Fruit fly (Drosophila melanogaster) whole organism, prepupa: Measurements from ENCODE around the gene CG6678.

Source experiments
- CG11294 ChIP-seq: fragments of 200-800 bp; sonication (Bioruptor generic); IDR thresholded peaks from 2 replicates; pipeline ENCODE4 v1.3.6; 2022; ENCODE audit warnings: missing biosample characterization, missing genetic modification characterization
- CG11762 ChIP-seq: fragments of 200-800 bp; sonication (Bioruptor generic); optimal IDR thresholded peaks from 3 replicates; lab custom pipeline; 2016; ENCODE audit warnings: missing biosample characterization, missing genetic modification characterization; ENCODE audit not compliant: insufficient read depth
- CG11902 ChIP-seq: fragments of 200-800 bp; sonication (Bioruptor generic); optimal IDR thresholded peaks from 3 replicates; lab custom pipeline; 2016; ENCODE audit warnings: missing biosample characterization, missing genetic modification characterization
- CG31627 ChIP-seq: fragments of 200-800 bp; sonication (Bioruptor generic); optimal IDR thresholded peaks from 3 replicates; lab custom pipeline; 2016; ENCODE audit warnings: missing biosample characterization, missing genetic modification characterization
- CG32006 ChIP-seq: fragments of 200-800 bp; sonication (Bioruptor generic); optimal IDR thresholded peaks from 3 replicates; lab custom pipeline; 2017; ENCODE audit warnings: missing biosample characterization, mild to moderate bottlenecking, missing genetic modification characterization
- CG34406 ChIP-seq: fragments of 200-800 bp; sonication (Bioruptor generic); optimal IDR thresholded peaks from 3 replicates; lab custom pipeline; 2016; ENCODE audit warnings: missing biosample characterization, missing genetic modification characterization
- CG3919 ChIP-seq: fragments of 200-800 bp; sonication (Bioruptor generic); optimal IDR thresholded peaks from 3 replicates; lab custom pipeline; 2016; ENCODE audit warnings: missing biosample characterization, missing genetic modification characterization
- CG6854 ChIP-seq: fragments of 200-800 bp; sonication (Bioruptor generic); optimal IDR thresholded peaks from 2 replicates; lab custom pipeline; 2017; ENCODE audit warnings: missing biosample characterization, mild to moderate bottlenecking, missing genetic modification characterization
- CG7368 ChIP-seq: fragments of 200-800 bp; sonication (Bioruptor generic); optimal IDR thresholded peaks from 3 replicates; lab custom pipeline; 2016; ENCODE audit warnings: missing biosample characterization, missing genetic modification characterization
- CG8119 ChIP-seq: fragments of 200-800 bp; sonication (Bioruptor generic); IDR thresholded peaks from 3 replicates; pipeline ENCODE4 v1.3.6; 2022; ENCODE audit warnings: missing biosample characterization, missing genetic modification characterization
- CG8632 ChIP-seq: fragments of 200-800 bp; sonication (Bioruptor generic); optimal IDR thresholded peaks from 3 replicates; lab custom pipeline; 2016; ENCODE audit warnings: missing biosample characterization, missing genetic modification characterization
- CG9139 ChIP-seq: fragments of 200-800 bp; sonication (Bioruptor generic); optimal IDR thresholded peaks from 3 replicates; lab custom pipeline; 2017; ENCODE audit warnings: missing biosample characterization, mild to moderate bottlenecking, missing genetic modification characterization
- Eip75B ChIP-seq: fragments of 200-800 bp; sonication (Bioruptor generic); optimal IDR thresholded peaks from 3 replicates; lab custom pipeline; 2016; ENCODE audit warnings: missing biosample characterization, missing genetic modification characterization
- Eip78C ChIP-seq: fragments of 200-800 bp; sonication (Bioruptor generic); peaks from one replicate; lab custom pipeline; 2016; ENCODE audit warnings: missing biosample characterization, missing genetic modification characterization
- Eip93F ChIP-seq: fragments of 200-800 bp; sonication (Bioruptor generic); optimal IDR thresholded peaks from 2 replicates; lab custom pipeline; 2016; ENCODE audit warnings: missing biosample characterization, mild to moderate bottlenecking, missing genetic modification characterization
- Ets21C ChIP-seq: fragments of 200-800 bp; sonication (Bioruptor generic); optimal IDR thresholded peaks from 3 replicates; lab custom pipeline; 2016; ENCODE audit warnings: missing biosample characterization, missing genetic modification characterization
- Ets96B ChIP-seq: fragments of 200-800 bp; optimal IDR thresholded peaks from 2 replicates; lab custom pipeline; 2019; ENCODE audit warnings: missing biosample characterization, mild to moderate bottlenecking, missing genetic modification characterization, moderate library complexity
- Gug ChIP-seq: fragments of 200-800 bp; sonication (Bioruptor generic); IDR thresholded peaks from 2 replicates; pipeline ENCODE4 v1.3.6; 2022; ENCODE audit warnings: missing biosample characterization, missing genetic modification characterization
- Hr38 ChIP-seq: sonication (Bioruptor generic); optimal IDR thresholded peaks from 2 replicates; lab custom pipeline; 2016; ENCODE audit warnings: missing biosample characterization, missing genetic modification characterization
- Hr39 ChIP-seq: fragments of 200-800 bp; sonication (Bioruptor generic); optimal IDR thresholded peaks from 2 replicates; lab custom pipeline; 2016; ENCODE audit warnings: missing biosample characterization, missing genetic modification characterization
- Hr4 ChIP-seq: fragments of 200-800 bp; sonication (Bioruptor generic); optimal IDR thresholded peaks from 3 replicates; lab custom pipeline; 2016; ENCODE audit warnings: missing biosample characterization, missing genetic modification characterization
- Lpt ChIP-seq: fragments of 200-800 bp; sonication (Bioruptor generic); optimal IDR thresholded peaks from 3 replicates; lab custom pipeline; 2016; ENCODE audit warnings: missing biosample characterization, missing genetic modification characterization
- Met ChIP-seq: fragments of 200-800 bp; sonication (Bioruptor generic); optimal IDR thresholded peaks from 3 replicates; lab custom pipeline; 2016; ENCODE audit warnings: missing biosample characterization, missing genetic modification characterization
- Smox ChIP-seq: fragments of 200-800 bp; sonication (Bioruptor generic); optimal IDR thresholded peaks from 3 replicates; lab custom pipeline; 2016; ENCODE audit warnings: missing biosample characterization, missing genetic modification characterization
- Sox14 ChIP-seq: fragments of 200-800 bp; sonication (Bioruptor generic); optimal IDR thresholded peaks from 3 replicates; lab custom pipeline; 2016; ENCODE audit warnings: missing biosample characterization, missing genetic modification characterization
- achi ChIP-seq: fragments of 200-800 bp; sonication (Bioruptor generic); optimal IDR thresholded peaks from 3 replicates; lab custom pipeline; 2016; ENCODE audit warnings: missing biosample characterization, missing genetic modification characterization
- acj6 ChIP-seq: fragments of 200-800 bp; sonication (Bioruptor generic); optimal IDR thresholded peaks from 3 replicates; lab custom pipeline; 2016; ENCODE audit warnings: missing biosample characterization, missing genetic modification characterization
- dsx ChIP-seq: fragments of 200-800 bp; optimal IDR thresholded peaks from 3 replicates; lab custom pipeline; 2019; ENCODE audit warnings: missing biosample characterization, mild to moderate bottlenecking, missing genetic modification characterization, moderate library complexity; ENCODE audit not compliant: poor library complexity, severe bottlenecking
- eg ChIP-seq: fragments of 200-800 bp; sonication (Bioruptor generic); IDR thresholded peaks from 3 replicates; pipeline ENCODE4 v1.3.6; 2022; ENCODE audit warnings: missing biosample characterization, missing genetic modification characterization
- esn ChIP-seq: fragments of 200-800 bp; sonication (Bioruptor generic); optimal IDR thresholded peaks from 2 replicates; lab custom pipeline; 2016; ENCODE audit warnings: missing biosample characterization, mild to moderate bottlenecking, missing genetic modification characterization, moderate library complexity
- fd85E ChIP-seq: fragments of 200-800 bp; sonication (Bioruptor generic); optimal IDR thresholded peaks from 3 replicates; lab custom pipeline; 2016; ENCODE audit warnings: missing biosample characterization, missing genetic modification characterization
- lz ChIP-seq: fragments of 200-800 bp; sonication (Bioruptor generic); optimal IDR thresholded peaks from 3 replicates; lab custom pipeline; 2016; ENCODE audit warnings: missing biosample characterization, missing genetic modification characterization
- net ChIP-seq: fragments of 200-800 bp; sonication (Bioruptor generic); optimal IDR thresholded peaks from 3 replicates; lab custom pipeline; 2016; ENCODE audit warnings: missing biosample characterization, missing genetic modification characterization
- pdm3 ChIP-seq: fragments of 200-800 bp; sonication (Bioruptor generic); optimal IDR thresholded peaks from 3 replicates; lab custom pipeline; 2016; ENCODE audit warnings: missing biosample characterization, missing genetic modification characterization
- salr ChIP-seq, 2 experiments: fragments of 200-800 bp; sonication (Bioruptor generic); optimal IDR thresholded peaks; 3 replicates each; lab custom pipeline; 2016 to 2018; ENCODE audit warnings: missing biosample characterization in 2 of 2, missing genetic modification characterization in 2 of 2, mild to moderate bottlenecking in 1 of 2
- spab ChIP-seq: fragments of 200-800 bp; sonication (Bioruptor generic); optimal IDR thresholded peaks from 2 replicates; lab custom pipeline; 2017; ENCODE audit warnings: missing biosample characterization, mild to moderate bottlenecking, missing genetic modification characterization, missing genetic modification reagents
- svp ChIP-seq: fragments of 200-800 bp; sonication (Bioruptor generic); peaks from one replicate; lab custom pipeline; 2016; ENCODE audit warnings: missing biosample characterization, missing genetic modification characterization

The CG6678 gene

DNA sequence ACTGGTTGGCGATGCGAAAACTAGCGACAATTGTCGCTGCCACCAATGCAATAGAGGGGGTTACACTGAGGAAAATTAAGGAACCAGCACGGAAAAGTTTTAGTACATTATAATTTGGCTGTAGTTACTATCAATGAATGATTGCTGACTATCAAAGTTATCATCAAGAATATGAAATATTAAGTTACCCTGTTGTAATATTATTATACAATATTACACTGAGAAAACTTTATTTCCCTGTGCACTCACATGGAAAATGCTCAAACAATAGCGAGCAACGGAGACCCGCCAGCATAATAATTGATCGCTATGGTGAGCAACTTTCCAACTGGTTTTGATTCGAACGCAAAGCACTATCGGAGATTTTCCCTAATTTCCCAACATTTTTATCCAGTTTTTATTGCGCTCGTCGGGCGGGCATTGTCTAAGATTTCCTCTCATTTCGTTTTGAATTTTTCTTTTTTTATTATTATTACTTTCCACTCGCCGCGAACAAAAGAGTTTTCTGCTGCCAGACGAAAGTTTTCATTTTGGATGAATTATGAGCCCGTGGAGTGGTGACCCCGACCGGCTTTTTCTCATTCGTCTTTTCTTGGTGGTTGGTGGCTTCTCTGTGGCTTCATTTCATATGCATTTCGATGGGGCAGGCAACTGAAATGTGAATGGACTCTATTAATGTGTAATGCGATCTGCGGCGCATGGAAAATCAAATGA is 24.5 kb upstream of the CG6678 start (continued):
- no peak for TF ChIP-seq Ets96B (tag; lab: Kevin White, UChicago)
- no peak for TF ChIP-seq fd85E (GFP tag; lab: Kevin White, UChicago)
- no peak for TF ChIP-seq dsx (GFP tag; lab: Kevin White, UChicago)
- TF ChIP-seq Met (GFP tag; lab: Kevin White, UChicago): peak; percentile 29
- peak; percentile 73 for TF ChIP-seq CG11294 (GFP tag; lab: Robert Waterston, UW)
- TF ChIP-seq CG9139 (GFP tag; lab: Kevin White, UChicago): no peak
- peak; percentile 13 for TF ChIP-seq Smox (GFP tag; lab: Kevin White, UChicago)
- peak in 1 of 2 experiments; percentile 83 for TF ChIP-seq salr (GFP tag; optimal IDR thresholded peaks at IDR 0.05; lab: Kevin White, UChicago)
- peak; percentile 84 for TF ChIP-seq Gug
- peak; percentile 88 for TF ChIP-seq Lpt
- TF ChIP-seq Hr39: no peak
- TF ChIP-seq spab (GFP tag; lab: Kevin White, UChicago): peak; percentile 13
- TF ChIP-seq Eip93F (GFP tag; lab: Kevin White, UChicago): no peak
- TF ChIP-seq Ets21C: peak; percentile 3
- TF ChIP-seq acj6: peak; percentile 43
- TF ChIP-seq net: peak; percentile 80
- TF ChIP-seq CG7368 (GFP tag; lab: Kevin White, UChicago): peak; percentile 32
- no peak for TF ChIP-seq Hr38 (GFP tag; lab: Kevin White, UChicago)

DNA sequence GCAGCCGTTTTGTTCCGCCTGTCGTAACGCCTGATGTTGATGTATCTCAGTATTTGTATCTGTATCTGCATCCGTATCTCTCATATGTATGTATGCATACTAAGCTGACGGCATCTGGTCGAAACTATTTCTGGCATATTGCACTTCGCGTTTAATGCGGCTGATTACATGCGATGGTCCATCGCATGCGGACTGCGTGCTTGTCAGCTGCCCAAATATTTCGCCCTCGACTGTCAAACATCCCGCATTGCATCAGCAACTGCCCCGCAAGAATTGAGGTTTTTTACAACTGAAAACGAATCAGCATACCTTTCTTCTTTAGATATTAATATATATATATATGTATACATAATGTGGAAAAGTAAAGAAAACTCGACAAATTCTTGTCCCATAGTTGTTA is 24.0 kb upstream of the CG6678 start:
- no peak for TF ChIP-seq lz (GFP tag; lab: Kevin White, UChicago)
- no peak for TF ChIP-seq Gug
- TF ChIP-seq acj6: no peak
- peak; percentile 57 for TF ChIP-seq Eip78C (GFP tag; lab: Kevin White, UChicago)

DNA sequence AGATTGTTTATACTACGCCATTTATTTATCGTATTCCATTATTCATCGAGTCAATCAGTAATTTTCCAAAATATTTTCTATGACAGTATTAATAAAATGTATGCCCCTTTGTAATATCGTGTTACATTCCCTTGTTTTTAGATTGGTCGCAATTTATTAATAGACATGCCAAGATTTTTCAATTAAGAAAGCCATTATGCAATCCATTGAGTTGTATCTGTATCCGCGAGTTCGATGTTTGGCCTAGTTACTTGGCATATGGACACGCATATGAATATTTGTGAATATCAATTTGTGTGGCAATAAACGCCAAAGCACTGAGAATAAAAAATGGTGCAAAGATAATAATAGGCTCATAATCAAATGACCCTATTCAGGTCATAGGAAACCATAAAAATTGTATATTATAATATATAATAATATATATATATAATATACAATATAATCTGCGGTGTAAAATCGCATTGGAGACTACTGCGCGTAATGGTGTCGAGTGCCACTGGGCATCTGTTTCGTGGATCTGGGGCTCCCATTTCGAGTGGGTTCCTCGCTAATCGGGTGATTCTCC is 22.9 kb upstream of the CG6678 start:
- TF ChIP-seq CG11762 (no peak), CG6854 (no peak), Ets21C (no peak), svp (GFP tag; lab: Kevin White, UChicago) (peak; percentile 53), Lpt (no peak), CG32006 (GFP tag; lab: Kevin White, UChicago) (peak; percentile 15), CG34406 (GFP tag; lab: Kevin White, UChicago) (no peak), CG8119 (GFP tag; lab: Robert Waterston, UW) (0 out of 3 replicates have a peak, but pooled peaks have one; percentile 38), esn (no peak)

DNA sequence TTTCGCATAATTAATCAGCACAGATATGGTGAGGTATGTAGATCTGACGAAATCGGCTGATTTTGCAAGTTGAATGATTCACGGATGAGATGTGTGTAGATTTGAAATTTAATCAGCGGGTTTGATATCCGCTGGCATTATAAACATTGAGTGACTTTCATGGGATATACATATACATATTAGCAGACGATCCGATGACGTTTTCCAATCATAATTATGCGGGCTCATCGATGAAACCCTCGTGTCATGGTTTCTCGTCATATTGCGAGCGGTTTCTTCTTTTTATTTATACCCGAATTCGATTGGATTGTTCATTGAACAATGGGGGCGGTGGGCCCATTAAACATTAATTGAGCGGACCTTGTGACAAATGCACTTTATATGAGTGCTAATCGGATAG is 22.3 kb upstream of the CG6678 start:
- no peak for TF ChIP-seq Hr39
- no peak for TF ChIP-seq Gug
- no peak for TF ChIP-seq CG8632
- no peak for TF ChIP-seq CG11294 (GFP tag; lab: Robert Waterston, UW)
- TF ChIP-seq spab (GFP tag; lab: Kevin White, UChicago): no peak
- TF ChIP-seq CG3919: no peak
- no peak for TF ChIP-seq Hr4 (GFP tag; lab: Kevin White, UChicago)
- no peak for TF ChIP-seq CG34406 (GFP tag; lab: Kevin White, UChicago)
- no peak for TF ChIP-seq svp (GFP tag; lab: Kevin White, UChicago)
- TF ChIP-seq pdm3 (GFP tag; lab: Kevin White, UChicago): no peak
- TF ChIP-seq CG11902 (GFP tag; lab: Kevin White, UChicago): no peak
- TF ChIP-seq eg: no peak
- TF ChIP-seq Ets96B (tag; lab: Kevin White, UChicago): no peak
- TF ChIP-seq achi (GFP tag; lab: Kevin White, UChicago): no peak
- TF ChIP-seq Eip75B: no peak
- no peak for TF ChIP-seq CG6854
- no peak for TF ChIP-seq Hr38 (GFP tag; lab: Kevin White, UChicago)
- TF ChIP-seq Sox14 (GFP tag; lab: Kevin White, UChicago): no peak
- TF ChIP-seq CG31627: no peak
- TF ChIP-seq Smox (GFP tag; lab: Kevin White, UChicago): no peak
- TF ChIP-seq, all 60 proteins: peak for 0
